Fruit fly (Drosophila melanogaster) whole organism, larva: ENCODE results near the gene Acbp5.
A peak's percentile ranks its signal among the peaks of the same experiment; 100 is the strongest.

Experiments used
- noc ChIP-seq: fragments of 200-800 bp; sonication (Bioruptor generic); optimal IDR thresholded peaks from 3 replicates; lab custom pipeline; 2019; ENCODE audit warnings: missing biosample characterization, mild to moderate bottlenecking, missing genetic modification characterization, moderate library complexity

Gene Acbp5

dm6 chr3L:8783299-8783698, 5.0 kb downstream of the Acbp5 start:
- no peak for TF ChIP-seq noc

- TF ChIP-seq noc = no peak
These were observed 6.4 kb downstream of the Acbp5 start for dm6 chr3L:8781993-8782392.

dm6 chr3L:8780723-8781296, 7.5 kb downstream of the Acbp5 start:
- peak; percentile 28 for TF ChIP-seq noc

dm6 chr3L:8777313-8777924, 10.9 kb downstream of the Acbp5 start:
- no peak for TF ChIP-seq noc

- TF ChIP-seq noc = no peak
These were observed 13.2 kb downstream of the Acbp5 start for dm6 chr3L:8774974-8775731.

- TF ChIP-seq noc = no peak
These were observed 14.6 kb downstream of the Acbp5 start for dm6 chr3L:8773713-8774112.

- TF ChIP-seq noc = no peak
These were observed 15.2 kb downstream of the Acbp5 start for dm6 chr3L:8772998-8773684.

dm6 chr3L:8770616-8771229, 17.6 kb downstream of the Acbp5 start:
- TF ChIP-seq noc = no peak

- TF ChIP-seq noc = peak; percentile 75
These were observed 20.5 kb downstream of the Acbp5 start for dm6 chr3L:8767876-8768275.

dm6 chr3L:8765969-8766538, 22.3 kb downstream of the Acbp5 start:
- peak; percentile 98 for TF ChIP-seq noc

dm6 chr3L:8765493-8765892, 22.9 kb downstream of the Acbp5 start:
- no peak for TF ChIP-seq noc

- TF ChIP-seq noc = no peak
These were observed 24.6 kb downstream of the Acbp5 start for dm6 chr3L:8763794-8764193.

dm6 chr3L:8763037-8763454, 25.3 kb downstream of the Acbp5 start:
- TF ChIP-seq noc = peak; percentile 55

dm6 chr3L:8755689-8756088, 32.7 kb downstream of the Acbp5 start, which contains the start of gene CG6576:
CG6576 (plus strand) TSS chr3L:8755989.
- no peak for TF ChIP-seq noc

- no peak for TF ChIP-seq noc
These were observed 34.8 kb downstream of the Acbp5 start, which contains the start of gene Fhos for dm6 chr3L:8753592-8753991. Fhos (plus strand) TSS chr3L:8753619.

- TF ChIP-seq noc = no peak
These were observed 37.1 kb downstream of the Acbp5 start for dm6 chr3L:8751262-8751661.
